Worm (Caenorhabditis elegans) whole organism, mixed stage, embryonic: ENCODE results near the gene F47B10.9.

Experiments used
- blmp-1 ChIP-seq: fragments of 150-350 bp; optimal IDR thresholded peaks from 2 replicates; lab custom pipeline; 2014; ENCODE audit warnings: missing biosample characterization, missing genetic modification characterization
- flh-1 ChIP-seq: fragments of 200-800 bp; sonication (Bioruptor generic); optimal IDR thresholded peaks from 2 replicates; lab custom pipeline; 2018; ENCODE audit warnings: mild to moderate bottlenecking, missing genetic modification characterization, moderate library complexity, missing compliant biosample characterization
- hlh-1 ChIP-seq: fragments of 150-350 bp; optimal IDR thresholded peaks from 2 replicates; lab custom pipeline; 2014; ENCODE audit warnings: missing biosample characterization, missing genetic modification reagents, missing genetic modification characterization
- nhr-12 ChIP-seq: fragments of 150-350 bp; optimal IDR thresholded peaks from 2 replicates; lab custom pipeline; 2014; ENCODE audit warnings: missing biosample characterization, missing genetic modification characterization
- nhr-28 ChIP-seq: fragments of 150-350 bp; optimal IDR thresholded peaks from 2 replicates; lab custom pipeline; 2014; ENCODE audit warnings: missing biosample characterization, missing genetic modification characterization
- pha-4 ChIP-seq: fragments of 150-350 bp; optimal IDR thresholded peaks from 2 replicates; lab custom pipeline; 2018; ENCODE audit warnings: missing biosample characterization, missing genetic modification reagents, missing genetic modification characterization
- snpc-4 ChIP-seq: fragments of 150-350 bp; optimal IDR thresholded peaks from 2 replicates; lab custom pipeline; 2014; ENCODE audit warnings: missing biosample characterization, missing genetic modification characterization
- unc-62 ChIP-seq: fragments of 150-350 bp; optimal IDR thresholded peaks from 2 replicates; lab custom pipeline; 2014; ENCODE audit warnings: missing biosample characterization, missing genetic modification reagents, missing genetic modification characterization
- ztf-11 ChIP-seq: fragments of 150-350 bp; optimal IDR thresholded peaks from 2 replicates; lab custom pipeline; 2014; ENCODE audit warnings: missing biosample characterization, missing genetic modification characterization

DNA sequence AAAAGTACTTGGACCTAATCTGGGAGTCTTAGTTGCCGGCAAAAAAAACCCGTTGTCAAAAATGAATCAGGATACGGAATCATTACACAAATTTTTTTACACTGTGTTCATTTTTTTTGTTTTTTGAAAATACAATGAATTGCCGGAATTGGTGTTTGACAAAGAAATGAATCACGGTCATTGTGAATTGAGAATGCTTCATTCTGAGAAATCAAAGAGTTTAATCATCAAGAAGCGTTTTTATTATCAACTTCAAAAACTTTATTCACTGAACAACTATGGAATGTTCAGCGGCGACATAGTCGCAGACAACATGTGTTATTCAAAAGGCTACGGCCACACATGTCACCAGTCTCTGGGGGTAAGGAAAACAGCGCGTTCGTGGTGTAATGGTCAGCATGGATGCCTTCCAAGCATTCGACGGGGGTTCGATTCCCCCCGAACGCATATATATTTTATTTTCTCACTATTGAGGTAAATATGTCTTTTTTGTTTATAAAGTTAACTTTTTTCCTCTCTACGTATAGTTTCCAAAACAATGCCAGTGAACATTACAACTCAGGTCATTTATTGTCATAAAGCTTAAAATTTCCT, 49.7 kb upstream of the F47B10.9 start, which contains the start of gene nas-10:
- TF ChIP-seq hlh-1 (tag; lab: Kevin White, UChicago): peak; percentile 57
- TF ChIP-seq pha-4 (tag; lab: Kevin White, UChicago): peak; percentile 65
- peak; percentile 38 for TF ChIP-seq ztf-11 (tag; lab: Kevin White, UChicago)
- TF ChIP-seq nhr-12 (tag; lab: Kevin White, UChicago): no peak
- TF ChIP-seq nhr-28 (tag; lab: Kevin White, UChicago): peak; percentile 17
- no peak for TF ChIP-seq unc-62 (GFP tag; lab: Kevin White, UChicago)
- peak; percentile 51 for TF ChIP-seq flh-1 (GFP tag; lab: Kevin White, UChicago)
- no peak for TF ChIP-seq blmp-1 (tag; lab: Kevin White, UChicago)
- TF ChIP-seq snpc-4: no peak
